Worm (Caenorhabditis elegans) whole organism, early embryonic: ENCODE results near the gene F35B12.10.

Experiments
- B0310.2 ChIP-seq: sonication (generic microtip); optimal IDR thresholded peaks from 2 replicates; lab custom pipeline; 2016; ENCODE audit warnings: mild to moderate bottlenecking, missing genetic modification characterization, missing compliant biosample characterization
- F13C5.2 ChIP-seq: sonication (generic microtip); optimal IDR thresholded peaks from 2 replicates; lab custom pipeline; 2017; ENCODE audit warnings: mild to moderate bottlenecking, missing genetic modification characterization, inconsistent platforms, missing compliant biosample characterization
- aly-1 ChIP-seq: sonication (generic microtip); optimal IDR thresholded peaks from 2 replicates; lab custom pipeline; 2016; ENCODE audit warnings: missing genetic modification characterization, missing compliant biosample characterization
- ama-1 ChIP-seq: fragments of 150-350 bp; optimal IDR thresholded peaks from 2 replicates; lab custom pipeline; 2014
- ceh-13 ChIP-seq: fragments of 200-800 bp; sonication (Bioruptor generic); optimal IDR thresholded peaks from 2 replicates; lab custom pipeline; 2018; ENCODE audit warnings: mild to moderate bottlenecking, missing genetic modification characterization, missing compliant biosample characterization
- ceh-36 ChIP-seq: sonication (generic microtip); optimal IDR thresholded peaks from 2 replicates; lab custom pipeline; 2016; ENCODE audit warnings: missing genetic modification characterization, inconsistent platforms, missing compliant biosample characterization
- ets-7 ChIP-seq: sonication (generic microtip); optimal IDR thresholded peaks from 2 replicates; lab custom pipeline; 2016; ENCODE audit warnings: missing genotype, missing genetic modification characterization, missing compliant biosample characterization
- flt-1 ChIP-seq: fragments of 200-800 bp; sonication (Bioruptor generic); IDR thresholded peaks from 2 replicates; pipeline ENCODE4 v1.3.6; 2022; ENCODE audit warnings: missing genetic modification characterization, missing compliant biosample characterization
- hmbx-1 ChIP-seq: sonication (generic microtip); optimal IDR thresholded peaks from 2 replicates; lab custom pipeline; 2016; ENCODE audit warnings: mild to moderate bottlenecking, missing genetic modification characterization, missing compliant biosample characterization
- hmg-4 ChIP-seq: fragments of 200-800 bp; sonication (Bioruptor generic); optimal IDR thresholded peaks from 2 replicates; lab custom pipeline; 2018; ENCODE audit warnings: mild to moderate bottlenecking, missing genetic modification characterization, missing compliant biosample characterization
- hnd-1 ChIP-seq: sonication (generic microtip); optimal IDR thresholded peaks from 2 replicates; lab custom pipeline; 2016; ENCODE audit warnings: missing genetic modification characterization, missing compliant biosample characterization
- pes-1 ChIP-seq: fragments of 200-800 bp; sonication (Bioruptor generic); IDR thresholded peaks from 2 replicates; pipeline ENCODE4 v1.3.6; 2022; ENCODE audit warnings: missing genetic modification reagents, missing genetic modification characterization, missing compliant biosample characterization
- scrt-1 ChIP-seq: fragments of 200-800 bp; sonication (Bioruptor generic); IDR thresholded peaks from 2 replicates; pipeline ENCODE4 v1.3.6; 2022; ENCODE audit warnings: missing genetic modification characterization, missing compliant biosample characterization
- sea-1 ChIP-seq: fragments of 200-800 bp; sonication (Bioruptor generic); conservative IDR thresholded peaks from 2 replicates; pipeline ENCODE4 v1.3.6; 2022; ENCODE audit warnings: missing genetic modification characterization, missing compliant biosample characterization
- tbx-11 ChIP-seq: fragments of 200-800 bp; sonication (Bioruptor generic); IDR thresholded peaks from 2 replicates; pipeline ENCODE4 v1.3.6; 2022; ENCODE audit warnings: missing genetic modification characterization, missing compliant biosample characterization
- tbx-37 ChIP-seq: fragments of 200-800 bp; sonication (Bioruptor generic); conservative IDR thresholded peaks from 2 replicates; pipeline ENCODE4 v1.3.6; 2022; ENCODE audit warnings: missing genetic modification reagents, missing genetic modification characterization, missing compliant biosample characterization
- tra-4 ChIP-seq: sonication (generic microtip); optimal IDR thresholded peaks from 2 replicates; lab custom pipeline; 2017; ENCODE audit warnings: missing genetic modification characterization, missing compliant biosample characterization

F35B12.10 gene

DNA sequence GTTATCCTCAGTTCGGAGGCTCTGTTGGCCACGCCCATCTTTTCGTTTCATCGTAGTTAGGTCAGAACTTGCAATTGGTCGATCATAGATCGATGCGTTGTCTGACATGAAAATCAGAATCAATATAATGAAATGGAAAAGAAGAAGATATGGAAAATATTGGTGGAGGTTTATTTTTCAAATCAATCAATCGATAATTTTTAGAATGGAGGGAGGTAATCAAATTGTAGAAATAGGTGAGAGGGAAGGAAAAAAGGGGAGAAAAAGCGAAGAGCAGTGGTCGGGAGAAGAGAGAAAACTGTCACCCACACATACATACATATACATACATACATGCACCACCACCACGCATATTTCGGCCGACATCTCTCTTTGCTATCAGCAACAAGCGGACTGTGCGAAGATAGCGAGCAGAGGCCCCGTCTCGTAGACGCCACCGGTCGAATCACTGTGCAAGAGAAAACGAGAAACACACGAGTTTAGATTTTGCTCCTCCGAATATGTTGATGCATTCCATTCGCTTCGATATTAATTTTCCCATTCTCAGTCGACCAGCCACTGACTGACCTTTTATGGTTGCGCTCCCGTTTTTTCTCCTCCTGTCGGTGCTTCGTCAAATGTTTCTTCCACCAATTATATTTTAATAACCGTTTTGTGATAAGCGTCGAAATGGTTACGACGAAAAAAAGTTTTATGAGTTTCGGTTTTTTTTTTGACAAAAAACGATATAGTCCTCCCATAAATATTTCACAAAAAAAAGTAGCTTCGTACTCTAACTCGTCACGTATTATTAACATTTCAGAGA lies at the start of gene F35B12.10:
Gene F35B12.10, minus strand, starts transcription at position 51 of the 805 bp plus-strand sequence.
- TF ChIP-seq scrt-1 (GFP tag; lab: Robert Waterston, UW) (no peak), hmbx-1 (no peak), hnd-1 (tag; lab: Kevin White, UChicago) (no peak), flt-1 (GFP tag; lab: Robert Waterston, UW) (no peak), sea-1 (GFP tag; lab: Robert Waterston, UW) (no peak), ama-1 (lab: Kevin White, UChicago) (no peak), ceh-13 (no peak), F13C5.2 (no peak), hmg-4 (no peak), tbx-11 (no peak), pes-1 (GFP tag; lab: Robert Waterston, UW) (no peak), tra-4 (tag; lab: Kevin White, UChicago) (no peak), B0310.2 (tag; lab: Kevin White, UChicago) (no peak), ceh-36 (tag; lab: Kevin White, UChicago) (no peak), tbx-37 (GFP tag; lab: Robert Waterston, UW) (no peak), ets-7 (tag; lab: Kevin White, UChicago) (no peak), aly-1 (no peak)

DNA sequence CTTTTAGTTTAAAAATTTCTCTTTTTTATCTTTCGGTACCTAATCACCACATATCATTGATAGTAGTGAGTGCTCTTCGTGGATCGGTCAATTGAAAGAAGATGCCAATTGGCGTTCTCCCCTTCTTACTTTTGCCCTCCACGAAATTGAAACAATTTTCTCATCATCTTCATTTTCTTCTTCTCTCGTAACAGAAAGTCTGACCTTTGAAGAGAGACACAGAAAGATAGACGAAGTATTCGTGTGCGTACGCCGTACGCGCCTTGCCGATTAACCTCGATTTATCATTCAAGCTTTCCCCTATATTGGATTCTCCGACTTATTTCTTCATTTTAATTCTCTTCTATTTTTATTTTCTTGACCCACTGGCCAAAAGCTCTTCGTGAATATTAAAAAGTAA lies 48.4 kb upstream of the F35B12.10 start:
- TF ChIP-seq tbx-11 (no peak), hnd-1 (tag; lab: Kevin White, UChicago) (no peak), aly-1 (no peak), F13C5.2 (no peak), hmbx-1 (no peak), pes-1 (GFP tag; lab: Robert Waterston, UW) (no peak), flt-1 (GFP tag; lab: Robert Waterston, UW) (no peak), ama-1 (lab: Kevin White, UChicago) (no peak)

DNA sequence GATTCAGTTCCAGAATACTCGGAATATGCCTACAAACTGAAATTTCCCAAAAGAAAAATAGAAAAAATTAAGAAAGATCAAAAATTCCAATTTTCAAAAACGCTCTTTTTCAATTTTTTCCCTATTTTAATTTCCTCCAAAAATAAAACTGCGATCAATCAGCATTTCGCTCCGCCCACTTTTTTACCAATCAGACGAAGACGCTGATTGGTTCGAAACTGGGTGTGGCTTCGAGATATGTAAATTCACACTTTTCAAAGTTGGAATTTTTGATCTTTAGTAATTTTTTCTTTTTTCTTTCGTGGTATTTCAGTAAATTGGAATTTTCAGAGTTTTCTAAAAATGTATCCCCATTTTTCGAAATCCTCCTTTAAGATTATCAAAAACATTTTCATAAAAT lies 48.0 kb upstream of the F35B12.10 start:
- TF ChIP-seq tra-4 (tag; lab: Kevin White, UChicago) = no peak
- no peak for TF ChIP-seq F13C5.2
- no peak for TF ChIP-seq ceh-13

DNA sequence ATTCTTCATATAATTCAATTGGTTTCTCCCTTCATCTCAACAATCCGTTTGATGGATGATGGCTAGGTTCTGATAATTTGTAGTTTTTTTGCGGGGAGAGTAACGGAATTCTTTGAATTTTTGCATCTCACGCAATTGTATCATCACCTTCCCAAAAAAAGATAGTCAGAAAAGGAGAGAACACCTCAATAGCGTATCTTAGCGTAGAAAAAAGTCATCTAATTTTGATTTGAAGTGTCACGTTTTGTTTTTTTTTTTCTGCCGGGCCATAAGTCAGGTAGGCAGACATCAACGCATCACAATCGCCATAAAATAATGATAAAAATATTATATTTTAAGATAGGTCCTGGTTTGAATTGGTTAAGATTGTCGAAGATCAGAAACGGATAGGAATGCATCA lies 47.4 kb upstream of the F35B12.10 start:
- TF ChIP-seq pes-1 (GFP tag; lab: Robert Waterston, UW) (no peak), hnd-1 (tag; lab: Kevin White, UChicago) (no peak), ets-7 (tag; lab: Kevin White, UChicago) (no peak)

DNA sequence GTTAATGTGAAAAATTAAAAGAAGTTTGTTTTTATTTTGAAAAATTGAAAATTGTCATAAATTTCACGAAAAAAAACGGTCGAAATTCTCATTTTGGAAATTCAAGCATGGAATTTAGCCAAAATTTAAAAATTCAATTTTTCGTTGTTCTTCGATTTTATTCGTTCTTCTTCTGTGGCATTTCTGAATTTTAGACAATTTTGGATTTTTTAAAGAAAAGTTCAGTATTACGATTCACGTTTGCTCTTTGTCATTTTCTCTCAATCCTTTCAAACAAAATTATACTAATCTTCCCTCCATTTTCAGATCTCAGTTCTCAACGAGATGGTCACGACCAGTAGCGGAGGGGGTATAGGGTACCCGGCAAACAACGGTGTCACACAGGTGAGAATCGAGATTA lies 46.6 kb upstream of the F35B12.10 start, which contains the start of gene ape-1:
Gene ape-1, plus strand, starts transcription at position 301 of the 400 bp plus-strand sequence.
- no peak for TF ChIP-seq B0310.2 (tag; lab: Kevin White, UChicago)
- no peak for TF ChIP-seq pes-1 (GFP tag; lab: Robert Waterston, UW)
- no peak for TF ChIP-seq scrt-1 (GFP tag; lab: Robert Waterston, UW)
- no peak for TF ChIP-seq hnd-1 (tag; lab: Kevin White, UChicago)

DNA sequence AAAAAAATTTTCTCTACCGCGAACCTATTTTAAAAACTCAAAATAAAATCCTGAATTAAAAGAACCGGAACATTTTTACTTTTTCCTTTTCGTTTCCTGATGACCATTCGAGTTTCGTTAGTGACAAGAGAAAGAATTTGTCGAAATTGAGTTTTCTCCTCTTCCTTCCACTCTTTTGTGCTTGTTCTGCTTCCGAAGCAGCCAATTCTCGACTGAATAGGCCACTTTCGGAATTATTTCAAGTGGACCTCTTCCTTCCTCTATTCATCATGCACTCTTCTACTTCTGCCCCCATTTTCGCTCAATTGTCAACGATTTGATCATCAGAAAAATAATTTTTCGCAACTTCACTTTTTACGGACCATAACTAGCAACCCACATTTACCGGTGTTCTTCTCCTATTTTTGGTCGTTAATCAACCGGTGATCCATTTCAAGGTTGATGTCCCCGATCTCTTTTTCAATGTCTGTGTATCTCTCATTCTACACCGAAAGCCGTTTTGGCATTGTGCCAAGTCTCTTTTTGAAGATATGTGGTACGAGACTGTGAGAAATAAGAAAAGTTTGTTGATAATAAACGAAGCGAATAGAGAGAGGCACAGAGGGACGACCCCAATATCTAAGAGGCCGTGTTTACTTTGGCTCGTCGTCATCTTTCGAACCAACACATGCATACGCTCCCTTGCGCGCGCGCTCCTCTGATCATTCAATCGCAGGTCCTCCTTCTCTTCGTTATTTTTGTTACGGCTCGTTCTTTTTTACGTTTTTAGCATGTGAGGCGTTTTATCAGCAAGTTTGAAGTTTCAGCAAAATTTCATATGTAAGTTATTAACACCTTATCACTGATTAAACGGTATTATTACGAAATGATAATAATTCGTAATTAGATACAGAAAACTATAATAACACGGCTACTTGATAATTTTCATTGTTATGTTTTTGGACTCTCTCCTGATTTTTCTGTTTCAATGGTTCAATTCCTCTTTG lies 45.8 kb upstream of the F35B12.10 start:
- TF ChIP-seq hmg-4 = no peak
- no peak for TF ChIP-seq ceh-13
- TF ChIP-seq ama-1 (lab: Kevin White, UChicago) = no peak
- TF ChIP-seq tbx-11 = no peak
- TF ChIP-seq hnd-1 (tag; lab: Kevin White, UChicago) = no peak
- no peak for TF ChIP-seq pes-1 (GFP tag; lab: Robert Waterston, UW)
- TF ChIP-seq B0310.2 (tag; lab: Kevin White, UChicago) = no peak
- no peak for TF ChIP-seq ets-7 (tag; lab: Kevin White, UChicago)

DNA sequence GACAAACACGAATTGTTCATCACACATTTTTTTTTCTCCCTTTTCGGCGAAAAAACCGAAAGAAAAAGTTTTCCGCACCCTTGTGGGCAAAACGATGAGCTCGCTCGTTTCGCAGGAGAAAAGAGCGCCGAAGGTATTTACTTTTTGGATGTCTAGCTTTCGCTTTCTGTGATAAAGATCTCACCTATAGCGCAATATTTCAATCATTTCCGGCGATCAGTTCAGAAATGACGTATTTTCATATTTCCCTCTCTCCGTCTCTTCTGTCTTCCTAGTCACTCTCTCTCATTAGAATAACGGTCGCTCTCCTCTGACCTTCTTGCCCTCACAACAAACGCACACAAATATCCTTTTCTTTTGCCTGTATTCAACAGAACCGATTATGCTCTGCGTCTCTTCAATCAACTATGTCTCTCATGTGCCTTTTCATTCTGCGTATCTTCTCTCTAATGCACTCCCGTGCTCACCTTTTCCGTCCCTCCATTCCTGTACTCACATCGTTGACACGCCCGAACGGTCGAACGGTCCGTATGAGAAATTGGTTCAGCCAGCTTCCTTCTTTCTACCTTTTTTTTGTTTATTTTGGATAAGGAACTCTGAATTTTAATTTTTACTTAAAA lies 44.8 kb upstream of the F35B12.10 start:
- TF ChIP-seq tra-4 (tag; lab: Kevin White, UChicago) = no peak
- TF ChIP-seq hmg-4 = peak; percentile 30

DNA sequence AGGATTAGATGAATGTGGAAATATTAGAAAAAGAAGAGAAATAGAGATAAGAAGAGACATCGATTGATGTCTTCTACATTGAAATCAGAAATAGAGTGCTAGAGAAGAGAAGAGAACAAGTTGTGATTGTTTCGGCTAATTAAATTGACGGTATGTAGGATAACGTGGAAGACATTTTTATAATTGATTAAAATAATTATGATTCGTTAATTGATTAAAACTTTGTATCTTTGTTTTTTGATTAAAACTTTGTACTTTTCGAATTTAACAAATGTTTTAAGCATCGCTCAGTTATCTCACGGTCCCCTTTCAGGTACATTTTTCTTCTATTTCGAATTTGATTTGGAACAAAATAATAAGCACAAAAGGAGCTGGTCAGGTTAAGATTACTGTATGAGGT lies 43.4 kb upstream of the F35B12.10 start, which contains the start of gene lgc-44:
Gene lgc-44, minus strand, starts transcription at position 101 of the 400 bp plus-strand sequence.
- TF ChIP-seq pes-1 (GFP tag; lab: Robert Waterston, UW) (no peak), tbx-37 (GFP tag; lab: Robert Waterston, UW) (no peak), hmg-4 (no peak), tra-4 (tag; lab: Kevin White, UChicago) (no peak), hnd-1 (tag; lab: Kevin White, UChicago) (no peak)
